Fruit fly (Drosophila melanogaster) S2 (cell line): ENCODE results near the gene CG6974.

Source experiments
- CG8478 ChIP-seq: fragments of >200 bp; optimal IDR thresholded peaks from 2 replicates; lab custom pipeline; 2018
- CTCF ChIP-seq, 2 experiments: fragments of >200 bp; optimal IDR thresholded peaks; 2 replicates each; lab custom pipeline; 2018

DNA sequence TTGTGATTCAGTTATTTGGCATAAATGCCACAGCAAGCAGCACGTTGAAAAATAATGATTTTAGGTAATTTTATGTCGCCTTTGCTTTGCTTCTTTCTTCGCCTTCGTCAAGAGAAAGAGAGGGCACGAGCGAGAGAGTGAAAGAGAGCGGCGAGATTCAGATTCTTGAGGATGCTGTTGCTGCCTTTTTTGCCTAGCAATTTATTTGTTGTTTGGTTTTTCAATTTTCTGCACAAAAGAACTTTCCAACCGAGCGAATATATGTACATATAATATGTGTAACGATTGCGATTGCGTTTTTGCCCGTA, 15.8 kb upstream of the CG6974 start:
- TF ChIP-seq CG8478 (lab: Kevin White, UChicago): no peak
- TF ChIP-seq CTCF (optimal IDR thresholded peaks at IDR 0.05; lab: Kevin White, UChicago): no peak
